Worm (Caenorhabditis elegans) whole organism, L2 larva: ENCODE results near the gene pcyt-1.

Experiments
- R02D3.7 ChIP-seq: fragments of 150-350 bp; optimal IDR thresholded peaks from 2 replicates; lab custom pipeline; 2014; ENCODE audit warnings: missing biosample characterization, missing genetic modification characterization
- elt-3 ChIP-seq: sonication (generic microtip); optimal IDR thresholded peaks from 2 replicates; lab custom pipeline; 2017; ENCODE audit warnings: missing biosample characterization, missing genetic modification characterization
- lin-39 ChIP-seq: fragments of 150-350 bp; optimal IDR thresholded peaks from 2 replicates; lab custom pipeline; 2014; ENCODE audit warnings: missing biosample characterization, missing genetic modification reagents, missing genetic modification characterization
- mdl-1 ChIP-seq, 2 experiments: fragments of 150-350 bp in 1 of 2; sonication (generic microtip) in 1 of 2; optimal IDR thresholded peaks; 2 replicates each; lab custom pipeline; 2017; ENCODE audit warnings: missing biosample characterization in 2 of 2, missing genetic modification characterization in 2 of 2
- nhr-11 ChIP-seq: fragments of 150-350 bp; optimal IDR thresholded peaks from 2 replicates; lab custom pipeline; 2014; ENCODE audit warnings: missing biosample characterization, missing genetic modification characterization
- skn-1 ChIP-seq: sonication (generic microtip); optimal IDR thresholded peaks from 2 replicates; lab custom pipeline; 2017; ENCODE audit warnings: missing biosample characterization, missing genetic modification characterization
- ztf-4 ChIP-seq: fragments of 150-350 bp; optimal IDR thresholded peaks from 2 replicates; lab custom pipeline; 2014; ENCODE audit warnings: missing biosample characterization, missing genetic modification characterization

- no peak for TF ChIP-seq skn-1 (tag; lab: Kevin White, UChicago)
- no peak for TF ChIP-seq ztf-4 (tag; lab: Kevin White, UChicago)
- TF ChIP-seq nhr-11 (tag; lab: Kevin White, UChicago) = no peak
- no peak for TF ChIP-seq elt-3 (tag; lab: Kevin White, UChicago)
- TF ChIP-seq mdl-1 (tag; optimal IDR thresholded peaks at IDR 0.05; lab: Kevin White, UChicago) = no peak
- no peak for TF ChIP-seq lin-39 (tag; lab: Kevin White, UChicago)
- TF ChIP-seq R02D3.7 (tag; lab: Kevin White, UChicago) = no peak
These were observed 34.4 kb upstream of the pcyt-1 start, which contains the start of gene dpy-7 for ce11 chrX:7537742-7538268.
